Worm (Caenorhabditis elegans): ENCODE data around the gene C17E7.9.

DNA sequence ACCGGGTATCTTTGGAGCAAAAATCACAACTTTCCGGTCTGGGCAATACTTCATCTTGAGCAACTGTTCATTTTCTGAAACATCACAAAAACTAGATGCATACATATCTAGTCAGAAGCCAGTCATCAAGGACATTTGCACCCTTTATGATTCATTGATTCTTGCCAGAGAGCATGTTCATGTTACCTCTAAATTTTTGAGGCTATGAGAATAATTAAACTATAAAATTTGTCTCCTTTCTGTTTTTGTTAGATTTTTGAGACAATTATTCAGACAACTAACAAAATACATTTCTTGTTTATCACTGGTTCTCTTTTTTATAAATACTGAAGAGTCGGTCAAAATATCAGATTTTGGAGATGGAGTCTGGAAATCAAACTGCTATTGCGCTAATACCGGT lies 25.8 kb upstream of the C17E7.9 start, which contains the start of gene srx-67:
- no peak for TF ChIP-seq ama-1 (optimal IDR thresholded peaks at IDR 0.05)
- no peak for TF ChIP-seq ceh-31 (tag; optimal IDR thresholded peaks at IDR 0.05)
- TF ChIP-seq rnt-1 (tag; optimal IDR thresholded peaks at IDR 0.05) = no peak
- TF ChIP-seq ceh-30 (tag; optimal IDR thresholded peaks at IDR 0.05) = no peak
- TF ChIP-seq sdc-2 (tag; optimal IDR thresholded peaks at IDR 0.05) = no peak
- no peak for TF ChIP-seq ceh-24 (tag; optimal IDR thresholded peaks at IDR 0.05)
- TF ChIP-seq eyg-1 (tag; optimal IDR thresholded peaks at IDR 0.05) = no peak
- TF ChIP-seq madf-2 (tag; optimal IDR thresholded peaks at IDR 0.05) = no peak
- no peak for TF ChIP-seq pat-9 (tag; optimal IDR thresholded peaks at IDR 0.05)
- TF ChIP-seq che-1 (tag; optimal IDR thresholded peaks at IDR 0.05) = no peak
- TF ChIP-seq ets-4 (tag; optimal IDR thresholded peaks at IDR 0.05) = no peak
- no peak for TF ChIP-seq ttx-3 (tag; optimal IDR thresholded peaks at IDR 0.05)
- TF ChIP-seq nhr-232 (tag; optimal IDR thresholded peaks at IDR 0.05) = no peak
- TF ChIP-seq sox-2 (GFP tag; IDR thresholded peaks at IDR 0.05) = no peak

Data from whole organism, late embryonic.